Fruit fly (Drosophila melanogaster) whole organism, pupa: ENCODE data around the gene CG31551.

Experiments
- CG12605 ChIP-seq: fragments of 200-800 bp; sonication (Bioruptor generic); IDR thresholded peaks from 2 replicates; pipeline ENCODE4 v1.3.6; 2022; ENCODE audit warnings: missing biosample characterization, missing genetic modification characterization
- CG13204 ChIP-seq: fragments of 200-800 bp; sonication (Bioruptor generic); optimal IDR thresholded peaks from 2 replicates; lab custom pipeline; 2018; ENCODE audit warnings: missing biosample characterization, mild to moderate bottlenecking, missing genetic modification characterization, moderate library complexity
- CG15710 ChIP-seq: fragments of 200-800 bp; sonication (Bioruptor generic); optimal IDR thresholded peaks from 2 replicates; lab custom pipeline; 2018; ENCODE audit warnings: missing biosample characterization, mild to moderate bottlenecking, missing genetic modification characterization, moderate library complexity
- CG17806 ChIP-seq: fragments of 200-800 bp; sonication (Bioruptor generic); optimal IDR thresholded peaks from 2 replicates; lab custom pipeline; 2018; ENCODE audit warnings: missing biosample characterization, mild to moderate bottlenecking, missing genetic modification characterization, moderate library complexity
- CG8159 ChIP-seq: fragments of 200-800 bp; sonication (Bioruptor generic); optimal IDR thresholded peaks from 3 replicates; lab custom pipeline; 2018; ENCODE audit warnings: missing biosample characterization, mild to moderate bottlenecking, missing genetic modification characterization, moderate library complexity
- CG8301 ChIP-seq: fragments of 200-800 bp; sonication (Bioruptor generic); optimal IDR thresholded peaks from 2 replicates; lab custom pipeline; 2018; ENCODE audit warnings: missing biosample characterization, mild to moderate bottlenecking, missing genetic modification characterization
- EcR ChIP-seq: fragments of 200-800 bp; sonication (Bioruptor generic); optimal IDR thresholded peaks from 3 replicates; lab custom pipeline; 2019; ENCODE audit warnings: missing biosample characterization, missing genetic modification characterization, mild to moderate bottlenecking, moderate library complexity, missing genetic modification reagents
- Ets98B ChIP-seq: fragments of 200-800 bp; sonication (Bioruptor generic); IDR thresholded peaks from 2 replicates; pipeline ENCODE4 v1.3.6; 2022; ENCODE audit warnings: missing biosample characterization, missing genetic modification characterization
- Snoo ChIP-seq: fragments of 200-800 bp; sonication (Bioruptor generic); optimal IDR thresholded peaks from 3 replicates; lab custom pipeline; 2017; ENCODE audit warnings: missing biosample characterization, mild to moderate bottlenecking, missing genetic modification characterization, inconsistent platforms
- fd96Ca ChIP-seq: fragments of 200-800 bp; sonication (Bioruptor generic); IDR thresholded peaks from 3 replicates; pipeline ENCODE4 v1.3.6; 2022; ENCODE audit warnings: missing biosample characterization, missing genetic modification characterization

- TF ChIP-seq Snoo (tag; lab: Kevin White, UChicago), result no peak
- no peak; the same call in 2 of the 3 replicates for TF ChIP-seq fd96Ca (GFP tag; lab: Robert Waterston, UW)
- TF ChIP-seq EcR (GFP tag; lab: Kevin White, UChicago), result peak; percentile 75
- peak; percentile 59 for TF ChIP-seq CG12605
- TF ChIP-seq CG15710 (tag; lab: Kevin White, UChicago), result no peak
- no peak for TF ChIP-seq Ets98B (GFP tag; lab: Robert Waterston, UW)
- no peak for TF ChIP-seq CG8301 (tag; lab: Kevin White, UChicago)
- no peak for TF ChIP-seq CG13204 (GFP tag; lab: Kevin White, UChicago)
- no peak for TF ChIP-seq CG8159
- no peak for TF ChIP-seq CG17806 (tag; lab: Kevin White, UChicago)
Observed at dm6 chr3R:5671265-5671663, 43.6 kb downstream of the CG31551 start.
